Fruit fly (Drosophila melanogaster) whole organism, adult: ENCODE measurements around the gene CG5149.

Source experiments
- CG12768 ChIP-seq: fragments of 200-800 bp; sonication (Bioruptor generic); optimal IDR thresholded peaks from 2 replicates; lab custom pipeline; 2017; ENCODE audit warnings: missing biosample characterization, missing genetic modification characterization, mild to moderate bottlenecking, moderate library complexity, missing genetic modification reagents
- CG14711 ChIP-seq: fragments of 200-800 bp; sonication (Bioruptor generic); optimal IDR thresholded peaks from 2 replicates; lab custom pipeline; 2018; ENCODE audit warnings: missing biosample characterization, mild to moderate bottlenecking, missing genetic modification characterization, moderate library complexity
- CG7045 ChIP-seq: fragments of 200-800 bp; sonication (Bioruptor generic); optimal IDR thresholded peaks from 2 replicates; lab custom pipeline; 2017; ENCODE audit warnings: missing biosample characterization, mild to moderate bottlenecking, missing genetic modification characterization
- CG7101 ChIP-seq: fragments of 200-800 bp; sonication (Bioruptor generic); optimal IDR thresholded peaks from 2 replicates; lab custom pipeline; 2018; ENCODE audit warnings: missing biosample characterization, mild to moderate bottlenecking, missing genetic modification characterization, moderate library complexity
- Clk ChIP-seq: fragments of 200-800 bp; sonication (Bioruptor generic); optimal IDR thresholded peaks from 2 replicates; lab custom pipeline; 2017; ENCODE audit warnings: missing biosample characterization, missing genetic modification characterization
- kay ChIP-seq: fragments of 200-800 bp; sonication (Bioruptor generic); peaks from one replicate; lab custom pipeline; 2016; ENCODE audit warnings: missing biosample characterization, missing genetic modification characterization, borderline replicate concordance

DNA sequence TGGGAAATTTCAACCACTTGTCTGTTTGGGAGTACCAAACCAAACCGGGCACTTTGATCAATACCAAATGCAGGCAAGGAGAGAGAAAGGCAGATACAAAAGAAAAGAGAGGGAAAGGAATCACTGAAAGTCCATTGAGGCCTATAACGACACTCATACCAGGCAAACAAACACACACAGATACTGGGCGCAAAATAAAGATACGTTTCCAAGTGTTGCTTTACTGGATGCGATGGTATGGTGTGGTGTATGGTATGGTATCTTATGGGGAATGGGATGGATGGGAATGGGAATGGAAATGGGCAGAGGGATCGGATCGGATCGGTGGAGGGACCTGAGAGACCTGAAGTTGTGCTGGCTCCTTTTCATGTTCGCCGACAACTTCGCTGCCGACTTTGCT, 47.9 kb downstream of the CG5149 start:
- TF ChIP-seq CG7101 (no peak), CG7045 (GFP tag; lab: Kevin White, UChicago) (no peak), Clk (no peak), CG12768 (GFP tag; lab: Kevin White, UChicago) (no peak), kay (GFP tag; lab: Kevin White, UChicago) (no peak), CG14711 (tag; lab: Kevin White, UChicago) (no peak)
